Fruit fly (Drosophila melanogaster): ENCODE measurements around the gene mRpL21.

The mRpL21 gene

DNA sequence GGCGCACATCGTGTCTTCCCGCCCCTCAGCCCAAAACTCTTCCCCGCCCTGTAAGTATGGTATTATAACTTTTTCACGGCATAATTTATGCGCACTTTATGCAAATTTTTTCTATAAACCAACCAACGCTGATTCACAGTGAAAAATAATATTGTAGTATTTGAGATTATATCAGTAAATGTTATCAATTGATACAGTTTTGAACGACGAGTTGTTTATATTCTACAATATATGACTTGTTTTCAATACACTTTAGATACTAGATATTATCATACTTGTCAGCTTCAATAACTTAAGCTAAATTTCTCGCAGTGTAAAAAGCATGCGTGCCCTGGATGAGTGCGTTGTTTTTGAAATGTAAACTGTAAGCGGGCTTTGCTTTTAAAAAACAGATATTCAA, 38.5 kb downstream of the mRpL21 start (continued):
- TF ChIP-seq Meics (GFP tag; optimal IDR thresholded peaks at IDR 0.05) (peak; percentile 48), Fer1 (GFP tag; optimal IDR thresholded peaks at IDR 0.05) (peak; percentile 71), CG1603 (tag; optimal IDR thresholded peaks at IDR 0.05) (peak; percentile 54), Ada2b (GFP tag; IDR thresholded peaks at IDR 0.05) (no peak), CTCF (GFP tag; optimal IDR thresholded peaks at IDR 0.05) (no peak), CG13123 (GFP tag; optimal IDR thresholded peaks at IDR 0.05) (no peak), ac (GFP tag; optimal IDR thresholded peaks at IDR 0.05) (no peak), Chrac-16 (GFP tag; optimal IDR thresholded peaks at IDR 0.05) (no peak), Usf (GFP tag; optimal IDR thresholded peaks at IDR 0.05) (no peak), NfI (GFP tag; optimal IDR thresholded peaks at IDR 0.05) (peak; percentile 11), Hr3 (GFP tag; optimal IDR thresholded peaks at IDR 0.05) (no peak), caup (GFP tag; optimal IDR thresholded peaks at IDR 0.05; ENCODE audit: severe bottlenecking) (peak; percentile 37), cwo (GFP tag; optimal IDR thresholded peaks at IDR 0.05) (peak; percentile 62), NFAT (GFP tag; IDR thresholded peaks at IDR 0.05) (no peak), CG4820 (GFP tag; optimal IDR thresholded peaks at IDR 0.05) (no peak), CG10959 (GFP tag; IDR thresholded peaks at IDR 0.05) (no peak), Spps (tag; optimal IDR thresholded peaks at IDR 0.05) (no peak), gcm (GFP tag; optimal IDR thresholded peaks at IDR 0.05) (peak; percentile 1), ftz-f1 (GFP tag; optimal IDR thresholded peaks at IDR 0.05) (no peak), emc (GFP tag; optimal IDR thresholded peaks at IDR 0.05) (no peak), CG12744 (GFP tag; optimal IDR thresholded peaks at IDR 0.05) (no peak), Oaz (GFP tag; IDR thresholded peaks at IDR 0.05) (peak; percentile 22; the same call in 1 of the 2 replicates), hb (GFP tag; IDR thresholded peaks at IDR 0.05; ENCODE audit: partially characterized antibody) (no peak), CG13624 (GFP tag; optimal IDR thresholded peaks at IDR 0.05) (no peak), chinmo (GFP tag; IDR thresholded peaks at IDR 0.05; ENCODE audit: partially characterized antibody) (no peak), Dad (GFP tag; optimal IDR thresholded peaks at IDR 0.05) (no peak), vvl (GFP tag; IDR thresholded peaks at IDR 0.05) (peak; percentile 80), en (GFP tag; optimal IDR thresholded peaks at IDR 0.05) (no peak), lola (GFP tag; optimal IDR thresholded peaks at IDR 0.05) (no peak), Ravus (GFP tag; IDR thresholded peaks at IDR 0.05) (no peak; the same call in 1 of the 2 replicates), Mes4 (GFP tag; optimal IDR thresholded peaks at IDR 0.05) (no peak), CG6813 (GFP tag; optimal IDR thresholded peaks at IDR 0.05) (peak; percentile 27), CG6272 (GFP tag; IDR thresholded peaks at IDR 0.05) (no peak), Myb (GFP tag; optimal IDR thresholded peaks at IDR 0.05) (no peak), Bdp1 (GFP tag; optimal IDR thresholded peaks at IDR 0.05) (no peak), CG7839 (tag; optimal IDR thresholded peaks at IDR 0.05) (peak; percentile 70), psq (GFP tag; optimal IDR thresholded peaks at IDR 0.05) (no peak), Ssrp (tag; optimal IDR thresholded peaks at IDR 0.05) (peak; percentile 17), CG1602 (GFP tag; optimal IDR thresholded peaks at IDR 0.05) (no peak), CG12236 (GFP tag; optimal IDR thresholded peaks at IDR 0.05) (no peak)

DNA sequence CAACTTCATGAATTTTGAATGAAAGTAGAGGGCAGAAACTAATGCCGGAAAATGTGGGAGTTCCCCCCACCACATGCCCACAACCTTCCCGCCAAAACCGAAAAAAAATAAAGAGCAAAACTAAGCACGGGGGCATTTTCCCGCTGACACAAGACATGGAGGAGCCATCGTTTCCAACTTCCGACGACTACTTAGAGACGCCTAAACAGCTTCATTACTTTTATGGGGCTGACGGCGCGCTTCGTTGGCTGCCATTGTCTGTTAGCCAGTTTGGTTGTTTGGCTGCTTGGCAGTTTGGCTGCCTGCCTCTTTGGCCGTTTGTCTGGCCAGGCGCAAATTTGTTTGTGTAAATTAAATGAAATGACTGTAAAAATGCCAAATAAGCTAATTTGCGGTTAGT, 40.6 kb downstream of the mRpL21 start:
- TF ChIP-seq sisA (GFP tag; IDR thresholded peaks at IDR 0.05) (no peak), Aef1 (GFP tag; IDR thresholded peaks at IDR 0.05) (no peak), CG9932 (GFP tag; IDR thresholded peaks at IDR 0.05) (peak; percentile 26; the same call in 1 of the 2 replicates), CG12155 (GFP tag; optimal IDR thresholded peaks at IDR 0.05) (no peak), ttk (GFP tag; IDR thresholded peaks at IDR 0.05) (no peak), chinmo (GFP tag; IDR thresholded peaks at IDR 0.05; ENCODE audit: partially characterized antibody) (0 out of 4 replicates have a peak, but pooled peaks have one; percentile 32), CG8290 (GFP tag; optimal IDR thresholded peaks at IDR 0.05) (no peak), CG8290 (tag; optimal IDR thresholded peaks at IDR 0.05) (peak in 1 of 2 experiments; percentile 10), PHDP (tag; optimal IDR thresholded peaks at IDR 0.05) (no peak), abd-A (tag; optimal IDR thresholded peaks at IDR 0.05) (peak; percentile 88), dmrt99B (tag; optimal IDR thresholded peaks at IDR 0.05) (no peak), Med (GFP tag) (peak; percentile 57)
